Worm (Caenorhabditis elegans) whole organism, young adult: ENCODE results near the gene T13G4.4.

ENCODE experiments used
- ceh-79 ChIP-seq: sonication (generic microtip); optimal IDR thresholded peaks from 2 replicates; lab custom pipeline; 2017; ENCODE audit warnings: mild to moderate bottlenecking, missing genetic modification characterization, missing compliant biosample characterization
- ceh-91 ChIP-seq: fragments of 200-800 bp; sonication (Bioruptor generic); IDR thresholded peaks from 2 replicates; pipeline ENCODE4 v1.3.6; 2022; ENCODE audit warnings: missing genetic modification reagents, missing genetic modification characterization, missing compliant biosample characterization
- him-1 ChIP-seq: sonication (generic microtip); optimal IDR thresholded peaks from 2 replicates; lab custom pipeline; 2016; ENCODE audit warnings: missing genotype, missing genetic modification reagents, missing genetic modification characterization, missing compliant biosample characterization
- nfya-1 ChIP-seq: sonication (generic microtip); optimal IDR thresholded peaks from 2 replicates; lab custom pipeline; 2017; ENCODE audit warnings: antibody characterized with exemption, missing compliant biosample characterization, missing genetic modification characterization, borderline replicate concordance; ENCODE audit not compliant: insufficient read depth
- ztf-6 ChIP-seq: fragments of 200-800 bp; sonication (Bioruptor generic); IDR thresholded peaks from 2 replicates; pipeline ENCODE4 v1.3.6; 2022; ENCODE audit warnings: missing genetic modification reagents, missing genetic modification characterization, missing compliant biosample characterization

- TF ChIP-seq nfya-1 (tag; lab: Kevin White, UChicago) = no peak
- TF ChIP-seq ceh-91 (GFP tag; lab: Robert Waterston, UW) = no peak
- no peak for TF ChIP-seq ceh-79 (tag; lab: Kevin White, UChicago)
- no peak for TF ChIP-seq ztf-6
- TF ChIP-seq him-1 (tag; lab: Kevin White, UChicago) = no peak
These were observed 39.2 kb upstream of the T13G4.4 start, which contains the start of gene C46H3.2 for ce11 chrX:1230658-1231057.
